Worm (Caenorhabditis elegans): ENCODE data around the gene C04C11.1.
"Not testable (repeated sequence)": the region's sequence is repeated elsewhere in the genome, so short reads cannot be mapped to it uniquely, and the experiment has no call there.

DNA sequence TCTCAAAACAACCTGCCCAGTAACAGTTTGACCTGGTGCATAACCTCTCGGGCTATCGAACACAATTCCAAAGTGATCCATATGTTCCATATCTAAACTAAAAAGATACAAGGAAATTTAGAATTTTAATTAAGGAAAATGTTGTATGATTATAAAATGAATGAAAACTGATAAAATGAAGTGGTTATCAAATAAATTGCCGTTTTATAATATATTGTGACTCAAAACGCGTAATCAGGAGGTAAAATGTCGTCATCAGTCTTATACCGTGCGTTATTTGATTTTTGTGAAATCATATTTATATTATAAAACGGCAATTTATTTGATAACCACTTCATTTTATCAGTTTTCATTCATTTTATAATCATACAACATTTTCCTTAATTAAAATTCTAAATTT, 40.0 kb upstream of the C04C11.1 start, which contains the start of gene arrd-24:
- TF ChIP-seq nhr-237 (tag; optimal IDR thresholded peaks at IDR 0.05); ama-1 (optimal IDR thresholded peaks at IDR 0.05): not testable (repeated sequence)
